Worm (Caenorhabditis elegans) whole organism, young adult: ENCODE data around the gene hrg-10.

Experiments
- F22D6.2 ChIP-seq: sonication (generic microtip); optimal IDR thresholded peaks from 2 replicates; lab custom pipeline; 2016; ENCODE audit warnings: mild to moderate bottlenecking, missing genetic modification characterization, missing compliant biosample characterization
- F33H1.4 ChIP-seq: fragments of 200-800 bp; sonication (Bioruptor generic); IDR thresholded peaks from 2 replicates; pipeline ENCODE4 v1.3.6; 2022; ENCODE audit warnings: missing genetic modification reagents, missing genetic modification characterization, missing compliant biosample characterization
- F39B2.1 ChIP-seq: fragments of 200-800 bp; sonication (Bioruptor generic); IDR thresholded peaks from 2 replicates; pipeline ENCODE4 v1.3.6; 2022; ENCODE audit warnings: missing genetic modification reagents, missing genetic modification characterization, missing compliant biosample characterization
- Y53F4B.3 ChIP-seq: fragments of 200-800 bp; sonication (Bioruptor generic); IDR thresholded peaks from 2 replicates; pipeline ENCODE4 v1.3.6; 2022; ENCODE audit warnings: missing genetic modification reagents, missing genetic modification characterization, missing compliant biosample characterization
- Y67H2A.10 ChIP-seq: fragments of 200-800 bp; sonication (Bioruptor generic); conservative IDR thresholded peaks from 2 replicates; pipeline ENCODE4 v1.3.6; 2022; ENCODE audit warnings: missing genetic modification reagents, missing genetic modification characterization, missing compliant biosample characterization
- ceh-100 ChIP-seq: fragments of 200-800 bp; sonication (Bioruptor generic); IDR thresholded peaks from 2 replicates; pipeline ENCODE4 v1.3.6; 2022; ENCODE audit warnings: missing genetic modification reagents, missing genetic modification characterization, missing compliant biosample characterization
- madf-8 ChIP-seq: fragments of 200-800 bp; sonication (Bioruptor generic); conservative IDR thresholded peaks from 2 replicates; pipeline ENCODE4 v1.3.6; 2022; ENCODE audit warnings: missing genetic modification reagents, missing genetic modification characterization, missing compliant biosample characterization

- TF ChIP-seq ceh-100 (no peak), F39B2.1 (no peak), Y53F4B.3 (GFP tag; lab: Robert Waterston, UW) (no peak), Y67H2A.10 (no peak), F33H1.4 (GFP tag; lab: Robert Waterston, UW) (no peak), F22D6.2 (tag; lab: Kevin White, UChicago) (no peak), madf-8 (GFP tag; lab: Robert Waterston, UW) (no peak)
Observed at ce11 chrV:18911736-18912135, 45.4 kb downstream of the hrg-10 start, which contains the start of gene cyp-42A1.
